Worm (Caenorhabditis elegans): Measurements from ENCODE around the gene vab-7.

Gene vab-7

ce11 chrIII:10904320-10904961 lies 15.7 kb upstream of the vab-7 start:
- TF ChIP-seq aha-1 (tag) (peak; percentile 68), mep-1 (tag; optimal IDR thresholded peaks at IDR 0.05) (peak; percentile 38), php-3 (GFP tag; IDR thresholded peaks at IDR 0.05) (no peak)

ce11 chrIII:10905112-10905511 lies 15.0 kb upstream of the vab-7 start:
- no peak for TF ChIP-seq fos-1 (tag; optimal IDR thresholded peaks at IDR 0.05)
- TF ChIP-seq ZK546.5 (tag; optimal IDR thresholded peaks at IDR 0.05): no peak
- TF ChIP-seq set-16 (GFP tag; IDR thresholded peaks at IDR 0.05): peak; percentile 33; the same call in 1 of the 2 replicates
- TF ChIP-seq mes-2 (tag; optimal IDR thresholded peaks at IDR 0.05; ENCODE audit: poor library complexity, severe bottlenecking): no peak
- TF ChIP-seq nhr-237 (tag; optimal IDR thresholded peaks at IDR 0.05): no peak
- no peak for TF ChIP-seq spr-1 (tag; optimal IDR thresholded peaks at IDR 0.05)
- no peak for TF ChIP-seq vab-7 (GFP tag; IDR thresholded peaks at IDR 0.05)
- no peak for TF ChIP-seq F37D6.2 (tag; optimal IDR thresholded peaks at IDR 0.05)
- no peak for TF ChIP-seq mxl-2 (GFP tag; conservative IDR thresholded peaks at IDR 0.05)
- TF ChIP-seq ztf-7 (tag; optimal IDR thresholded peaks at IDR 0.05): no peak
- no peak for TF ChIP-seq saeg-2 (GFP tag; IDR thresholded peaks at IDR 0.05)
- TF ChIP-seq mxl-3 (GFP tag; optimal IDR thresholded peaks at IDR 0.05): no peak
- TF ChIP-seq jun-1 (tag; optimal IDR thresholded peaks at IDR 0.05): no peak
- no peak for TF ChIP-seq nhr-76 (tag; optimal IDR thresholded peaks at IDR 0.05)
- TF ChIP-seq nhr-28 (tag; optimal IDR thresholded peaks at IDR 0.05): no peak
- no peak for TF ChIP-seq lin-29 (GFP tag; IDR thresholded peaks at IDR 0.05)
- TF ChIP-seq Y105C5A.15 (GFP tag; IDR thresholded peaks at IDR 0.05): no peak
- no peak for TF ChIP-seq Y48G9A.11 (GFP tag; IDR thresholded peaks at IDR 0.05)
- TF ChIP-seq ceh-28 (tag; optimal IDR thresholded peaks at IDR 0.05): no peak
- peak in 1 of 2 experiments; percentile 30 for TF ChIP-seq unc-62 (GFP tag; optimal IDR thresholded peaks at IDR 0.05 in 1 of 2)
- TF ChIP-seq unc-62 (tag; optimal IDR thresholded peaks at IDR 0.05): no peak
- TF ChIP-seq attf-4 (tag; optimal IDR thresholded peaks at IDR 0.05): no peak
- no peak for TF ChIP-seq daf-12 (tag; optimal IDR thresholded peaks at IDR 0.05)
- no peak for TF ChIP-seq madf-5 (GFP tag; IDR thresholded peaks at IDR 0.05)
- no peak for TF ChIP-seq ZK337.2 (GFP tag; IDR thresholded peaks at IDR 0.05)
- no peak for TF ChIP-seq D1046.2 (GFP tag; IDR thresholded peaks at IDR 0.05)
- TF ChIP-seq unc-130 (GFP tag; optimal IDR thresholded peaks at IDR 0.05): no peak
- TF ChIP-seq zip-11 (GFP tag; IDR thresholded peaks at IDR 0.05): no peak
- TF ChIP-seq lim-7 (GFP tag; IDR thresholded peaks at IDR 0.05): no peak
- TF ChIP-seq madf-9 (GFP tag; conservative IDR thresholded peaks at IDR 0.05): no peak
- TF ChIP-seq cey-2 (tag; optimal IDR thresholded peaks at IDR 0.05; ENCODE audit: borderline replicate concordance, insufficient read depth): no peak
- TF ChIP-seq spr-3 (GFP tag; optimal IDR thresholded peaks at IDR 0.05): no peak
- TF ChIP-seq dmd-8 (GFP tag; IDR thresholded peaks at IDR 0.05): no peak
- no peak for TF ChIP-seq dmd-6 (GFP tag; IDR thresholded peaks at IDR 0.05)
- TF ChIP-seq T26A8.4 (GFP tag; IDR thresholded peaks at IDR 0.05): no peak
- no peak for TF ChIP-seq R02D3.7 (tag; optimal IDR thresholded peaks at IDR 0.05)
- no peak for TF ChIP-seq nhr-48 (tag; optimal IDR thresholded peaks at IDR 0.05)
- TF ChIP-seq dpl-1 (GFP tag; optimal IDR thresholded peaks at IDR 0.05): peak; percentile 18
- no peak for TF ChIP-seq lin-1 (GFP tag; IDR thresholded peaks at IDR 0.05)
- TF ChIP-seq hlh-30 (tag; optimal IDR thresholded peaks at IDR 0.05; ENCODE audit: insufficient read depth): peak; percentile 40
- peak; percentile 42 for TF ChIP-seq hmg-1.1 (GFP tag; IDR thresholded peaks at IDR 0.05)
- no peak for TF ChIP-seq nhr-10 (tag; optimal IDR thresholded peaks at IDR 0.05)
- no peak for TF ChIP-seq pqm-1 (tag; optimal IDR thresholded peaks at IDR 0.05)
- no peak for TF ChIP-seq sdz-12 (GFP tag; optimal IDR thresholded peaks at IDR 0.05)
- no peak for TF ChIP-seq lir-3 (tag; optimal IDR thresholded peaks at IDR 0.05)
- no peak for TF ChIP-seq lin-15B (tag; optimal IDR thresholded peaks at IDR 0.05)
- no peak for TF ChIP-seq nhr-42 (GFP tag; IDR thresholded peaks at IDR 0.05)
- no peak for TF ChIP-seq F49E8.2 (tag; optimal IDR thresholded peaks at IDR 0.05; ENCODE audit: borderline replicate concordance)
